Fruit fly (Drosophila melanogaster) whole organism: ENCODE measurements around the gene eRF3.

Experiments
- CG8478 ChIP-seq: fragments of >200 bp; optimal IDR thresholded peaks from 2 replicates; lab custom pipeline; 2018; ENCODE audit warnings: inconsistent platforms
- Dll ChIP-seq: fragments of >200 bp; optimal IDR thresholded peaks from 2 replicates; lab custom pipeline; 2017
- pan ChIP-seq: fragments of >200 bp; optimal IDR thresholded peaks from 2 replicates; lab custom pipeline; 2017
- psq ChIP-seq: fragments of >200 bp; optimal IDR thresholded peaks from 2 replicates; lab custom pipeline; 2017

- TF ChIP-seq psq (lab: Kevin White, UChicago) (no peak), pan (lab: Kevin White, UChicago) (no peak), Dll (lab: Kevin White, UChicago) (no peak), CG8478 (no peak)
These were observed 29.6 kb upstream of the eRF3 start for dm6 chr2L:12404555-12405077.
